Worm (Caenorhabditis elegans) whole organism, early embryonic: ENCODE results near the gene pmp-2.

Experiments used
- ama-1 ChIP-seq: fragments of 150-350 bp; optimal IDR thresholded peaks from 2 replicates; lab custom pipeline; 2014
- hmbx-1 ChIP-seq: sonication (generic microtip); optimal IDR thresholded peaks from 2 replicates; lab custom pipeline; 2016; ENCODE audit warnings: mild to moderate bottlenecking, missing genetic modification characterization, missing compliant biosample characterization
- scrt-1 ChIP-seq: fragments of 200-800 bp; sonication (Bioruptor generic); IDR thresholded peaks from 2 replicates; pipeline ENCODE4 v1.3.6; 2022; ENCODE audit warnings: missing genetic modification characterization, missing compliant biosample characterization
- tra-4 ChIP-seq: sonication (generic microtip); optimal IDR thresholded peaks from 2 replicates; lab custom pipeline; 2017; ENCODE audit warnings: missing genetic modification characterization, missing compliant biosample characterization

DNA sequence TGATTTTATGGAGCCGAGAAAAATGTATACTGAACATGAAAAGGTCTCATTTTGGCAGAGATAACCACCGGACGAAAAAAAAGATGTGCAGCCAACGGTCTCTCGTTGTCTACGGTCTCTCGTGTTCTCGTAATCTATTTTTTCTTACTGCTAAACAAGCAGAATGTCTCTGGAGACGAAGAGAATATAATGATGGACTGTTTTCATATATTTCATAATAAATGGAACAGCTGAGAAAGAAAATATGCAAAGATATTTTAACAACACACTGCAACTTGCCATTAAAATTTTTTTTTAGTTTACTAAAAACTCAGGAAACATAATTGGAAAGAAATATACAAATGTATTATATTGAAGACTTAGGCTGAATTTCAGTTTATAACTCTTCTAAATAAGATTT, 42.5 kb upstream of the pmp-2 start:
- no peak for TF ChIP-seq scrt-1 (GFP tag; lab: Robert Waterston, UW)
- TF ChIP-seq tra-4 (tag; lab: Kevin White, UChicago), result no peak
- no peak for TF ChIP-seq hmbx-1
- TF ChIP-seq ama-1, result no peak
